Fruit fly (Drosophila melanogaster): Measurements from ENCODE around the gene Ski6.

Gene Ski6

DNA sequence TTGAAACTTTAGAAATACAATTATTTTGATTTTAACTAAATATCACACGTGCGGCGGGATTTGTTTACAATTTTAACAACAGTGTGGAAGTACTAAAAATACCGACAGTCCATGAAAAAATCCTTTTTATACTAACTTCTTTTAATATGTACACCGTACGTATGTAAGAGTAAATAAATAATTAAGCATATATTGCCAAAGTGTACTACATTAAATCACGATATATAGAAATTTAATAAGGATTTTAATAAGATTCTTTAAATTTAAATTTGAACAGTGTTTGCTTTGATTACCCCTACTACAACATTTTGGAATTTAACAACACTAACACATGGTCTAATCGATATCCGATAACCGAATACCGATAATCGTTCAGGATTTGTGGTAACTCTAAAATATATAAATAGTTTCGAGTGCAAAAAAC is at the start of gene Ski6, which contains the start of gene CG16812:
TSS of gene Ski6 (minus strand) at position 205 of the 424 bp plus-strand sequence.
TSS of gene CG16812 (plus strand) at position 363 of the 424 bp plus-strand sequence.
- TF ChIP-seq cic (GFP tag; optimal IDR thresholded peaks at IDR 0.05) (no peak), CG7045 (GFP tag; optimal IDR thresholded peaks at IDR 0.05) (peak; percentile 59), CG14711 (tag; optimal IDR thresholded peaks at IDR 0.05) (peak; percentile 95), toe (GFP tag; optimal IDR thresholded peaks at IDR 0.05) (no peak), ovo (GFP tag; optimal IDR thresholded peaks at IDR 0.05) (peak; percentile 30), cnc (optimal IDR thresholded peaks at IDR 0.05) (no peak), Mnt (GFP tag; optimal IDR thresholded peaks at IDR 0.05) (peak; percentile 90), pad (GFP tag; optimal IDR thresholded peaks at IDR 0.05) (peak; percentile 63), CG11617 (GFP tag; optimal IDR thresholded peaks at IDR 0.05) (peak; percentile 52), CG12768 (GFP tag; optimal IDR thresholded peaks at IDR 0.05) (peak; percentile 40), CG1620 (GFP tag; optimal IDR thresholded peaks at IDR 0.05) (peak; percentile 77), bab1 (GFP tag; optimal IDR thresholded peaks at IDR 0.05) (peak; percentile 74), kay (GFP tag; ENCODE audit: borderline replicate concordance) (peak; percentile 93), CG33017 (tag; optimal IDR thresholded peaks at IDR 0.05) (peak; percentile 81), Crg-1 (GFP tag; optimal IDR thresholded peaks at IDR 0.05) (peak; percentile 59), Clk (GFP tag; optimal IDR thresholded peaks at IDR 0.05) (peak; percentile 19), CG5204 (GFP tag; optimal IDR thresholded peaks at IDR 0.05) (no peak), Hr96 (GFP tag; optimal IDR thresholded peaks at IDR 0.05) (peak; percentile 44), tj (GFP tag; optimal IDR thresholded peaks at IDR 0.05) (peak; percentile 29), CG7101 (tag; optimal IDR thresholded peaks at IDR 0.05) (peak; percentile 85)

DNA sequence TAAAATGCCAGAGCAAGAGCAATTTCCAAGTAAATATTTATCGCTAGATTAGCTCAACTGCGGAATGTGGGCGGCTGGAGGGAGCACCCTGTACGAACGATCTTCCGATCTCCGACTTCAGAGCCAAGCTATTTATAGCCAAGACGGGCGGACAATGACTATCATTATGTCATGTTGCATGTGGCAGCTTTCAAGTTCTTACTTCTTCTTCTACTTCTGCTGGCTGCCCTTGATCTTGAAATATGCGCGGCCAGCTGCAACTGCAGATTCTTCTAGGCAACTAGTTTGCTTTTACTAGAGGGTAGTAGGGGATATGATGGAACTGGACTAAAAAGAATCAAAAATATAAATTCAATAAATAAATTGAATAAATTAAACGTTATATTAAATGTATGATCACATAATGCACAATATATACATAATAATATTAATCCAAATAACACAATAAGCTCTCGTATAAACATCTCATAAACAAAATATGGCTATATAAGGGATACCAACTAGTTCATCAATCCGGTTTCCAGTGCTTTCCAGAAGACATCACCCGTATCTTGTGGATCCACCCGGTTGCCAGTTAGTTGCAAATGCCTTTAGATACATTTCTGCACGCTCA is 45.9 kb upstream of the Ski6 start:
- no peak for TF ChIP-seq CG5204 (GFP tag; optimal IDR thresholded peaks at IDR 0.05)

- TF ChIP-seq CG7045 (GFP tag; optimal IDR thresholded peaks at IDR 0.05) (no peak), CG7101 (tag; optimal IDR thresholded peaks at IDR 0.05) (no peak), cnc (optimal IDR thresholded peaks at IDR 0.05) (no peak), kay (GFP tag; ENCODE audit: borderline replicate concordance) (no peak), ovo (GFP tag; optimal IDR thresholded peaks at IDR 0.05) (no peak), cic (GFP tag; optimal IDR thresholded peaks at IDR 0.05) (no peak), CG1620 (GFP tag; optimal IDR thresholded peaks at IDR 0.05) (no peak), CG5204 (GFP tag; optimal IDR thresholded peaks at IDR 0.05) (no peak), toe (GFP tag; optimal IDR thresholded peaks at IDR 0.05) (no peak), bab1 (GFP tag; optimal IDR thresholded peaks at IDR 0.05) (no peak), Mnt (GFP tag; optimal IDR thresholded peaks at IDR 0.05) (no peak), pad (GFP tag; optimal IDR thresholded peaks at IDR 0.05) (no peak)
Observed at dm6 chr2L:13266627-13267026, 44.4 kb upstream of the Ski6 start.

- TF ChIP-seq CG7045 (GFP tag; optimal IDR thresholded peaks at IDR 0.05) (no peak), CG33017 (tag; optimal IDR thresholded peaks at IDR 0.05) (no peak), CG7101 (tag; optimal IDR thresholded peaks at IDR 0.05) (no peak), CG5204 (GFP tag; optimal IDR thresholded peaks at IDR 0.05) (no peak), Mnt (GFP tag; optimal IDR thresholded peaks at IDR 0.05) (no peak), bab1 (GFP tag; optimal IDR thresholded peaks at IDR 0.05) (no peak), tj (GFP tag; optimal IDR thresholded peaks at IDR 0.05) (no peak)
Observed at dm6 chr2L:13265776-13266175, 43.5 kb upstream of the Ski6 start, which contains the start of gene CG31848. Gene CG31848 (minus strand): TSS chr2L:13265876.

- TF ChIP-seq toe (GFP tag; optimal IDR thresholded peaks at IDR 0.05) = no peak
- TF ChIP-seq pad (GFP tag; optimal IDR thresholded peaks at IDR 0.05) = no peak
- TF ChIP-seq CG33017 (tag; optimal IDR thresholded peaks at IDR 0.05) = no peak
Observed at dm6 chr2L:13260740-13261139, 38.5 kb upstream of the Ski6 start, which contains the start of gene CG44085. Gene CG44085 (plus strand): TSS chr2L:13261008.

dm6 chr2L:13259643-13260042 is 37.4 kb upstream of the Ski6 start, which contains the start of gene CG31730:
Gene CG31730 (minus strand): TSS chr2L:13259743.
- TF ChIP-seq toe (GFP tag; optimal IDR thresholded peaks at IDR 0.05) = no peak
- TF ChIP-seq Clk (GFP tag; optimal IDR thresholded peaks at IDR 0.05) = no peak
- TF ChIP-seq bab1 (GFP tag; optimal IDR thresholded peaks at IDR 0.05) = no peak
- no peak for TF ChIP-seq CG5204 (GFP tag; optimal IDR thresholded peaks at IDR 0.05)
- no peak for TF ChIP-seq tj (GFP tag; optimal IDR thresholded peaks at IDR 0.05)

DNA sequence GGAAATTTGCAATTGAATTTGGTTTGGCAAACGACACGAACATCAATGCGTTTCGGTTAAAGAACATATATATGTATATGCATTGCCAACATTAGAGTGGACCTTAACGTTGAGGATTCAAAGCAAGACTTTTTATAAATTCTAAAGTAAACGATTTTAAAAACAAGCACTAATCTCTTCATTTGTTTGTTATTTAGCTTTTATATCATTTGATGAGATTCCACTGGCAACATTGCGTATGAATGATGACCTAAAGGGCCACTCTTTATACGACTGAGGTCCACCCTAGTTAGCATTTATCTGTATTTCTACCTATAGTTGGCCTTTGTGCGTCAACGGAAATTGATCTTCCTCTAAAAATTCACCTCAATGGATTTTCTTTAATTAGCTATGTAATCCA is 36.5 kb upstream of the Ski6 start:
- TF ChIP-seq Clk (GFP tag; optimal IDR thresholded peaks at IDR 0.05) = no peak
- no peak for TF ChIP-seq Crg-1 (GFP tag; optimal IDR thresholded peaks at IDR 0.05)
- TF ChIP-seq Hr96 (GFP tag; optimal IDR thresholded peaks at IDR 0.05) = no peak
- no peak for TF ChIP-seq CG14711 (tag; optimal IDR thresholded peaks at IDR 0.05)
- TF ChIP-seq toe (GFP tag; optimal IDR thresholded peaks at IDR 0.05) = no peak
- no peak for TF ChIP-seq kay (GFP tag; ENCODE audit: borderline replicate concordance)

dm6 chr2L:13257177-13257576 is 34.9 kb upstream of the Ski6 start, which contains the start of gene Naa20B:
Gene Naa20B (plus strand): TSS chr2L:13257477.
- TF ChIP-seq cic (GFP tag; optimal IDR thresholded peaks at IDR 0.05) (no peak), Mnt (GFP tag; optimal IDR thresholded peaks at IDR 0.05) (no peak), Hr96 (GFP tag; optimal IDR thresholded peaks at IDR 0.05) (no peak), CG33017 (tag; optimal IDR thresholded peaks at IDR 0.05) (no peak), CG5204 (GFP tag; optimal IDR thresholded peaks at IDR 0.05) (no peak), CG14711 (tag; optimal IDR thresholded peaks at IDR 0.05) (no peak), toe (GFP tag; optimal IDR thresholded peaks at IDR 0.05) (no peak), kay (GFP tag; ENCODE audit: borderline replicate concordance) (no peak), CG7045 (GFP tag; optimal IDR thresholded peaks at IDR 0.05) (no peak), CG7101 (tag; optimal IDR thresholded peaks at IDR 0.05) (no peak), CG11617 (GFP tag; optimal IDR thresholded peaks at IDR 0.05) (no peak), Clk (GFP tag; optimal IDR thresholded peaks at IDR 0.05) (no peak), tj (GFP tag; optimal IDR thresholded peaks at IDR 0.05) (no peak), ovo (GFP tag; optimal IDR thresholded peaks at IDR 0.05) (no peak)

Data from whole organism, adult.